Worm (Caenorhabditis elegans): ENCODE data around the gene igdb-2.

DNA sequence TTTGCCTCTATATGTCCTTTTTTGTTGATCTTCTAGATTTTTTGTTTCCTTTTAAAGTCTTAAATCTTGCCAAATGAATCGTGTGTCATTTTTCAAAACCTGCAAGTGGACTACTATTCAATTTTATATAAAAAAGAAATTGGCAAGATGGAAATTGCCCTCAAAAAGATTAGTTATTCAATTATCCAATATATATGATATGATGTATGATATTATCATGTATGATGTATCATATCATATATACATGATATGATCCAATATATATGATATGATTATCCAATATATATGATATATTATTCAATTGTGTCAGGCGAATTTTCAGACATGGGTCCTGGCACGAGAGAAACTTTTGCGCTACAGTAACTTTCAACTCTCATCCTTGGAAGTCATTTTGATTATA is 26.7 kb downstream of the igdb-2 start, which contains the start of gene sru-20:
- no peak for TF ChIP-seq hsf-1 (GFP tag; IDR thresholded peaks at IDR 0.05)
- no peak for TF ChIP-seq F49E8.2 (tag; optimal IDR thresholded peaks at IDR 0.05; ENCODE audit: insufficient read depth)
- no peak for TF ChIP-seq athp-1 (tag; optimal IDR thresholded peaks at IDR 0.05)
- TF ChIP-seq lir-1 (GFP tag; conservative IDR thresholded peaks at IDR 0.05): no peak
- no peak for TF ChIP-seq unc-62 (GFP tag; optimal IDR thresholded peaks at IDR 0.05)
- no peak for TF ChIP-seq dpl-1 (GFP tag; optimal IDR thresholded peaks at IDR 0.05)
